Fruit fly (Drosophila melanogaster) whole organism, wandering third instar larva: ENCODE measurements around the gene CG3402.
A peak's percentile ranks its signal among the peaks of the same experiment; 100 is the strongest.

Source experiments
- Abd-B ChIP-seq: fragments of >200 bp; optimal IDR thresholded peaks from 2 replicates; lab custom pipeline; 2017; ENCODE audit warnings: missing biosample characterization, missing genetic modification characterization
- CG32264 ChIP-seq: fragments of 200-800 bp; sonication (Bioruptor generic); optimal IDR thresholded peaks from 2 replicates; lab custom pipeline; 2016; ENCODE audit warnings: missing biosample characterization, missing genetic modification characterization
- CG9705 ChIP-seq: fragments of 200-800 bp; sonication (Bioruptor generic); optimal IDR thresholded peaks from 2 replicates; lab custom pipeline; 2018; ENCODE audit warnings: missing biosample characterization, mild to moderate bottlenecking, missing genetic modification characterization
- CrebA ChIP-seq: fragments of 200-800 bp; sonication (Bioruptor generic); optimal IDR thresholded peaks from 2 replicates; lab custom pipeline; 2016; ENCODE audit warnings: missing biosample characterization, mild to moderate bottlenecking, missing genetic modification characterization, borderline replicate concordance
- Dfd ChIP-seq: fragments of >200 bp; optimal IDR thresholded peaks from 2 replicates; lab custom pipeline; 2017; ENCODE audit warnings: missing biosample characterization, missing genetic modification characterization
- Dif ChIP-seq: fragments of 200-275, 200-300 bp; sonication (Bioruptor generic); optimal IDR thresholded peaks from 2 replicates; lab custom pipeline; 2018; ENCODE audit warnings: missing biosample characterization, missing genetic modification characterization; ENCODE audit not compliant: partially characterized antibody
- GATAd ChIP-seq: sonication (Bioruptor generic); optimal IDR thresholded peaks from 2 replicates; lab custom pipeline; 2016; ENCODE audit warnings: missing biosample characterization, missing genetic modification characterization
- HLH106 ChIP-seq: fragments of 200-800 bp; optimal IDR thresholded peaks from 3 replicates; lab custom pipeline; 2019; ENCODE audit warnings: missing biosample characterization, mild to moderate bottlenecking, missing genetic modification characterization, moderate library complexity
- Hnf4 ChIP-seq: fragments of 200-800 bp; sonication (Bioruptor generic); optimal IDR thresholded peaks from 2 replicates; lab custom pipeline; 2016; ENCODE audit warnings: missing biosample characterization, mild to moderate bottlenecking, missing genetic modification characterization
- Hr78 ChIP-seq: fragments of >200 bp; optimal IDR thresholded peaks from 2 replicates; lab custom pipeline; 2017; ENCODE audit warnings: missing biosample characterization, missing genetic modification characterization
- Hr83 ChIP-seq: fragments of 200-300 bp; sonication (Bioruptor generic); optimal IDR thresholded peaks from 2 replicates; lab custom pipeline; 2016; ENCODE audit warnings: missing biosample characterization, mild to moderate bottlenecking, missing genetic modification characterization, moderate library complexity; ENCODE audit not compliant: poor library complexity, severe bottlenecking
- Mio ChIP-seq: sonication (Bioruptor generic); optimal IDR thresholded peaks from 2 replicates; lab custom pipeline; 2016; ENCODE audit warnings: missing biosample characterization, missing genetic modification characterization
- N ChIP-seq: fragments of >200 bp; optimal IDR thresholded peaks from 2 replicates; lab custom pipeline; 2018; ENCODE audit warnings: missing biosample characterization, missing external identifiers, missing genetic modification characterization
- OdsH ChIP-seq: fragments of 200-800 bp; sonication (Bioruptor generic); optimal IDR thresholded peaks from 2 replicates; lab custom pipeline; 2016; ENCODE audit warnings: missing biosample characterization, mild to moderate bottlenecking, missing genetic modification characterization
- Rel ChIP-seq, 2 experiments: fragments of 200-800 bp; sonication (Bioruptor generic) in 1 of 2; optimal IDR thresholded peaks; 2 replicates in 1 of 2; 3 replicates in 1 of 2; lab custom pipeline; 2016 to 2019; ENCODE audit warnings: mild to moderate bottlenecking in 2 of 2, missing biosample characterization in 2 of 2, missing genetic modification characterization in 2 of 2, moderate library complexity in 1 of 2
- Sp1 ChIP-seq: fragments of 200-800 bp; sonication (Bioruptor generic); optimal IDR thresholded peaks from 3 replicates; lab custom pipeline; 2019; ENCODE audit warnings: missing biosample characterization, mild to moderate bottlenecking, missing genetic modification characterization, moderate library complexity
- Vsx2 ChIP-seq: fragments of 200-300, 225-300 bp; sonication (Bioruptor generic); optimal IDR thresholded peaks from 2 replicates; lab custom pipeline; 2018; ENCODE audit warnings: missing biosample characterization, missing genetic modification characterization; ENCODE audit not compliant: partially characterized antibody
- br ChIP-seq: fragments of 200-800 bp; sonication (Bioruptor generic); optimal IDR thresholded peaks from 2 replicates; lab custom pipeline; 2016; ENCODE audit warnings: missing biosample characterization, missing genetic modification characterization
- brk ChIP-seq: fragments of 200-800 bp; sonication (Bioruptor generic); optimal IDR thresholded peaks from 2 replicates; lab custom pipeline; 2016; ENCODE audit warnings: missing biosample characterization, mild to moderate bottlenecking, missing genetic modification characterization
- dl ChIP-seq, 2 experiments: fragments of 175-275, 200-275 bp in 1 of 2; fragments of 200-275 bp in 1 of 2; sonication (Bioruptor generic); optimal IDR thresholded peaks; lab custom pipeline; 2018; ENCODE audit warnings: mild to moderate bottlenecking in 2 of 2, missing biosample characterization in 2 of 2, missing genetic modification characterization in 2 of 2, moderate library complexity in 2 of 2; ENCODE audit not compliant: partially characterized antibody in 2 of 2, insufficient read depth in 1 of 2
- dmrt93B ChIP-seq: fragments of 200-800 bp; sonication (Bioruptor generic); optimal IDR thresholded peaks from 2 replicates; lab custom pipeline; 2018; ENCODE audit warnings: missing biosample characterization, mild to moderate bottlenecking, missing genetic modification characterization
- dsf ChIP-seq: sonication (Bioruptor generic); optimal IDR thresholded peaks from 2 replicates; lab custom pipeline; 2016; ENCODE audit warnings: missing biosample characterization, missing genetic modification characterization, borderline replicate concordance
- ey ChIP-seq: fragments of 200-800 bp; sonication (Bioruptor generic); optimal IDR thresholded peaks from 2 replicates; lab custom pipeline; 2016; ENCODE audit warnings: missing biosample characterization, missing genetic modification characterization
- foxo ChIP-seq, 2 experiments: fragments of 200-800 bp; sonication (Bioruptor generic); optimal IDR thresholded peaks; 2 replicates in 1 of 2; 3 replicates in 1 of 2; lab custom pipeline; 2016 to 2017; ENCODE audit warnings: missing biosample characterization in 2 of 2, missing genetic modification characterization in 2 of 2
- fru ChIP-seq: fragments of 200-800 bp; sonication (Bioruptor generic); optimal IDR thresholded peaks from 3 replicates; lab custom pipeline; 2016; ENCODE audit warnings: missing biosample characterization, mild to moderate bottlenecking, missing genetic modification characterization
- h ChIP-seq: fragments of 200-800 bp; sonication (Bioruptor generic); optimal IDR thresholded peaks from 3 replicates; lab custom pipeline; 2016; ENCODE audit warnings: missing biosample characterization, mild to moderate bottlenecking, missing genetic modification characterization
- lola ChIP-seq: fragments of >200 bp; optimal IDR thresholded peaks from 2 replicates; lab custom pipeline; 2017; ENCODE audit warnings: missing biosample characterization, missing genetic modification characterization
- pan ChIP-seq: fragments of >200 bp; optimal IDR thresholded peaks from 2 replicates; lab custom pipeline; 2017
- rgr ChIP-seq: fragments of 200-800 bp; sonication (Bioruptor generic); optimal IDR thresholded peaks from 3 replicates; lab custom pipeline; 2016; ENCODE audit warnings: missing biosample characterization, mild to moderate bottlenecking, missing genetic modification characterization
- sage ChIP-seq: fragments of 200-800 bp; sonication (Bioruptor generic); optimal IDR thresholded peaks from 2 replicates; lab custom pipeline; 2016; ENCODE audit warnings: missing biosample characterization, mild to moderate bottlenecking, missing genetic modification characterization
- sv ChIP-seq: fragments of 200-800 bp; sonication (Bioruptor generic); optimal IDR thresholded peaks from 3 replicates; lab custom pipeline; 2016; ENCODE audit warnings: missing biosample characterization, missing genetic modification characterization
- tai ChIP-seq: sonication (Bioruptor generic); optimal IDR thresholded peaks from 2 replicates; lab custom pipeline; 2016; ENCODE audit warnings: missing biosample characterization, missing genetic modification characterization
- usp ChIP-seq: fragments of >200 bp; optimal IDR thresholded peaks from 2 replicates; lab custom pipeline; 2017; ENCODE audit warnings: missing biosample characterization, missing genetic modification characterization
- woc ChIP-seq: sonication (Bioruptor generic); optimal IDR thresholded peaks from 2 replicates; lab custom pipeline; 2016; ENCODE audit warnings: missing biosample characterization, mild to moderate bottlenecking, missing genetic modification characterization

CG3402 gene

DNA sequence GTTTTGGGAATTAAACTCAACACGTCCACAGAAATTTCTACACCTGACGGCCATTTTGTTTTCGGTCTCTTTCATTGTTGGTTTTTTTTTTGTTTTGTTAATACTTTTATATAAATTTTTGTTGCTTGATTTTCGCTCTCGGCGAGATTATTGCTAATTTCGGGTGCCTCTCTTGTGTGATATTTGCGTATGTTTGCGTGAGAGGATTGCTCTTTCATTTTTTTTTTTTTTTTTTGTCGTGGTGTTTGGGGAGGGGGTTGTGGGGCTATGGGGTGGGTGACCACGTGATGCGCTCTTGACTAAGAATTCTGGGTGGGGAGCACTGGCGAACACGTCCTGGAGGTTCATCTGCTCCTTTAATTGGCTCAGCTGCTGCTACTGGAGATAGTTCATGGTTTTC is 26.8 kb downstream of the CG3402 start:
- TF ChIP-seq Sp1 (GFP tag; lab: Kevin White, UChicago) = peak; percentile 27
- no peak for TF ChIP-seq foxo (GFP tag; optimal IDR thresholded peaks at IDR 0.05; lab: Kevin White, UChicago)

DNA sequence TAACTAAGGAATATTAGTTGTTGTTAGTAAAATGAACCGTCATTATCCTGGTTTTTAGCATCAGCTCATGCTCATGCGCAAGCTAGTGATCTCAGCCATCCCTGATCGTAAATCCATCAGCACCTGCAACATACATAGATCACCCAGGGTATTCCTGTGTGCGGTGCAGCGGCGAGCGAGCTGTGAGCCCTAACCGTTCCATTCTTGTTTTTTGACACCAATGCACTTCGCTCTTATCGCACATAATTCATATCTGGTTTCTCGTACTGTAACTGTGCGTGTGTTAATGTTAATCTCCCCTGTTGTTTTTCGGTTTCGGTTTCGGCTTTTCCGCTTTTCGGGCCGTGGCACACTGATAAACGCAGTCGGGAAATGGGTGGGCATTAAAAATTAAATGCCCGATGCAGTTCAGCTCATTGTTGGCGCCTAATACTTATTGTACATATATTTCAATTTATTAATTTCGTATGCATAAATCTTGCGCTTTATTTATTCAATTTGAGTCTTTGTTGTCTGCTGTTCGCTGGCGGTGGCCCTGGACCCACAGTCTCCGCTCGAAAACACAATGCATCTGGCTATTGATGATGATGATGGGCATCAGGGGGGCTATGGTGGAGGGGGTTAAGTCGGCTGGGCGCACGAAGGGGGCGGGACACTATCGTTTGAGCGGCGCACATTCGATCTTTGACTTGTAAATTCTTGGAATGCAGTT is 28.3 kb downstream of the CG3402 start:
- TF ChIP-seq usp (GFP tag; lab: Kevin White, UChicago) = no peak
- TF ChIP-seq Hr78 (GFP tag; lab: Kevin White, UChicago) = no peak
- no peak for TF ChIP-seq Hnf4 (GFP tag; lab: Kevin White, UChicago)
- no peak for TF ChIP-seq Abd-B (GFP tag; lab: Kevin White, UChicago)
- TF ChIP-seq CG32264 (GFP tag; lab: Kevin White, UChicago) = no peak
- no peak for TF ChIP-seq CrebA (GFP tag; lab: Kevin White, UChicago)
- TF ChIP-seq h (GFP tag; lab: Kevin White, UChicago) = no peak
- TF ChIP-seq woc (GFP tag; lab: Kevin White, UChicago) = no peak
- TF ChIP-seq pan (lab: Kevin White, UChicago) = no peak
- TF ChIP-seq sv = no peak
- TF ChIP-seq HLH106 = no peak
- no peak for TF ChIP-seq GATAd
- TF ChIP-seq dmrt93B (GFP tag; lab: Kevin White, UChicago) = no peak
- no peak for TF ChIP-seq dl (GFP tag; optimal IDR thresholded peaks at IDR 0.05; lab: Kevin White, UChicago; ENCODE audit: insufficient read depth in 1 of 2, partially characterized antibody in 2 of 2)

DNA sequence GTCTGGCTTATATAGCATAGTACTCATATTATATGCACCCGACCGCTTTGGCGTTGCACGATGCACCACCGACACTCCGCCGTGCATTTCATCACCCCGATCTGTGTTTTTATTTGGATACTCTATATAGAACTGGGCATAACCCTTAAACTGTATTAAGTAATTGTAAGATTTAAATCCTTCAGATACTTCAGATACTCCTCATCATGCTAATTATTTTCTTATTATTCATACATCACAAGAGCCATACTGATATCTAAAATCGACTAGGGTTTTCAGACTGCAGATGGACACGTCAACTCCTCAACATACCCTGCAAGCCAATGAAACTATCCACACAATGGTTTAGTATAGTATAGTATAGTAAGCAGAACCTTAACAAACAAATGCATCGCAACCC is 29.1 kb downstream of the CG3402 start:
- no peak for TF ChIP-seq dl (GFP tag; optimal IDR thresholded peaks at IDR 0.05; lab: Kevin White, UChicago; ENCODE audit: insufficient read depth in 1 of 2, partially characterized antibody in 2 of 2)
- TF ChIP-seq Rel (GFP tag; optimal IDR thresholded peaks at IDR 0.05; lab: Kevin White, UChicago) = no peak
- no peak for TF ChIP-seq Rel (tag; optimal IDR thresholded peaks at IDR 0.05; lab: Kevin White, UChicago)
- TF ChIP-seq ey = peak; percentile 12
- no peak for TF ChIP-seq lola (GFP tag; lab: Kevin White, UChicago)
- TF ChIP-seq Hr83 (GFP tag; lab: Kevin White, UChicago) = no peak
- no peak for TF ChIP-seq rgr
- TF ChIP-seq Sp1 (GFP tag; lab: Kevin White, UChicago) = no peak
- TF ChIP-seq dmrt93B (GFP tag; lab: Kevin White, UChicago) = no peak
- no peak for TF ChIP-seq pan (lab: Kevin White, UChicago)
- no peak for TF ChIP-seq CG9705 (GFP tag; lab: Kevin White, UChicago)
- no peak for TF ChIP-seq Abd-B (GFP tag; lab: Kevin White, UChicago)
- peak in 1 of 2 experiments; percentile 13 for TF ChIP-seq foxo (GFP tag; optimal IDR thresholded peaks at IDR 0.05; lab: Kevin White, UChicago)
- TF ChIP-seq sage = no peak
- TF ChIP-seq HLH106 = peak; percentile 3
- TF ChIP-seq N = no peak
- peak; percentile 7 for TF ChIP-seq h (GFP tag; lab: Kevin White, UChicago)
- TF ChIP-seq fru (GFP tag; lab: Kevin White, UChicago) = no peak
- no peak for TF ChIP-seq GATAd

DNA sequence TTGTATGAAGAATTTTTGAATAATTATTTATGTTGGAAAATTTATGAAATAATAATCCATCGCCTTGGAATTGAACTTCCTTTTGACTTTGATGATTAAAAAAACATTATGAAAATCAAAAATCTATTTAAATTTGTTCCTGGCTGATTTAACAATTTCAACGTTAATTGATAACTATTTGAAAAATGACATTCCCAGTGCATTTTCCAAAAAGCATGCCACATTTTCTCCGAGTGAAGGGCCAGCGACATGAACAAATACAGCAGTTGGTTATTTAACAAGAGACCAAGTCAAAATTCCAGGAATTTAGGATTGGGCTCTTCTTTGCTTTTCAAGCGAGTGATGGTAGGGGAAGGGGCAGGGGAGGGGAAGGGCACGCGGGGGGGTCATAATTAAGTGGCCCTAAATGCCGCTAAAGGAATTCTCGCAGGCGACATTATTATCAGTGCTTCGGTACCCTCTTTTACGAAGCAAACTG is 30.3 kb downstream of the CG3402 start:
- TF ChIP-seq fru (GFP tag; lab: Kevin White, UChicago) (peak; percentile 65), dsf (GFP tag; lab: Kevin White, UChicago) (no peak), OdsH (GFP tag; lab: Kevin White, UChicago) (peak; percentile 71), foxo (GFP tag; optimal IDR thresholded peaks at IDR 0.05; lab: Kevin White, UChicago) (peak in 1 of 2 experiments; percentile 75), br (peak; percentile 59), sv (peak; percentile 0), brk (GFP tag; lab: Kevin White, UChicago) (no peak), woc (GFP tag; lab: Kevin White, UChicago) (no peak), Hnf4 (GFP tag; lab: Kevin White, UChicago) (peak; percentile 54), Rel (GFP tag; optimal IDR thresholded peaks at IDR 0.05; lab: Kevin White, UChicago) (no peak), Rel (tag; optimal IDR thresholded peaks at IDR 0.05; lab: Kevin White, UChicago) (no peak), CG32264 (GFP tag; lab: Kevin White, UChicago) (peak; percentile 37), lola (GFP tag; lab: Kevin White, UChicago) (no peak), Dif (GFP tag; lab: Kevin White, UChicago) (no peak), sage (peak; percentile 15), CG9705 (GFP tag; lab: Kevin White, UChicago) (peak; percentile 39), Sp1 (GFP tag; lab: Kevin White, UChicago) (peak; percentile 82), tai (GFP tag; lab: Kevin White, UChicago) (peak; percentile 13), Dfd (GFP tag; lab: Kevin White, UChicago) (no peak), CrebA (GFP tag; lab: Kevin White, UChicago) (no peak), Hr83 (GFP tag; lab: Kevin White, UChicago) (no peak), dmrt93B (GFP tag; lab: Kevin White, UChicago) (peak; percentile 52), usp (GFP tag; lab: Kevin White, UChicago) (no peak), HLH106 (peak; percentile 75), Mio (GFP tag; lab: Kevin White, UChicago) (no peak), rgr (peak; percentile 72), ey (peak; percentile 70), h (GFP tag; lab: Kevin White, UChicago) (peak; percentile 52), Vsx2 (GFP tag; lab: Kevin White, UChicago) (no peak)
